Fruit fly (Drosophila melanogaster) ovary, adult (tissue): ENCODE measurements around the gene CG31954.

Source experiments
- CG17801 ChIP-seq: fragments of 200-800 bp; optimal IDR thresholded peaks from 2 replicates; lab custom pipeline; 2019; ENCODE audit warnings: missing biosample characterization, mild to moderate bottlenecking, missing genetic modification characterization, moderate library complexity; ENCODE audit not compliant: partially characterized antibody

The CG31954 gene

dm6 chr2L:3538564-3539411 is 28.9 kb upstream of the CG31954 start, which contains the start of gene drm:
Gene drm (plus strand): TSS chr2L:3539247.
- no peak for TF ChIP-seq CG17801

- TF ChIP-seq CG17801 = no peak
These were observed 24.4 kb upstream of the CG31954 start for dm6 chr2L:3534227-3534842.

- TF ChIP-seq CG17801 = no peak
These were observed 23.1 kb upstream of the CG31954 start for dm6 chr2L:3532973-3533525.

dm6 chr2L:3530186-3530832 is 20.4 kb upstream of the CG31954 start, which contains the start of the genes Spindly and IFT57:
Gene Spindly (minus strand): TSS chr2L:3530317.
Gene IFT57 (plus strand): TSS chr2L:3530789.
- no peak for TF ChIP-seq CG17801

- TF ChIP-seq CG17801 = no peak
These were observed 14.9 kb upstream of the CG31954 start, which contains the start of gene CG8852 for dm6 chr2L:3524729-3525181. Gene CG8852 (plus strand): TSS chr2L:3525131.

- no peak for TF ChIP-seq CG17801
These were observed 14.1 kb upstream of the CG31954 start, which contains the start of gene Sr-CIV for dm6 chr2L:3523956-3524355. Gene Sr-CIV (minus strand): TSS chr2L:3524056.

- no peak for TF ChIP-seq CG17801
These were observed 9.6 kb upstream of the CG31954 start, which contains the start of the genes CG3213 and CG8851 for dm6 chr2L:3519551-3519950. Gene CG3213 (minus strand): TSS chr2L:3519651. Gene CG8851 (plus strand): TSS chr2L:3519677.

dm6 chr2L:3514569-3515191 is 4.8 kb upstream of the CG31954 start, which contains the start of the genes LeuRS and CG17593:
Gene LeuRS (minus strand): TSS chr2L:3514656.
Gene CG17593 (plus strand): TSS chr2L:3514872.
- TF ChIP-seq CG17801 = no peak

- TF ChIP-seq CG17801 = peak; percentile 74
These were observed 2.4 kb downstream of the CG31954 start, which contains the start of gene tim for dm6 chr2L:3507209-3508164. Gene tim (minus strand): TSS chr2L:3508119.

- TF ChIP-seq CG17801 = no peak
These were observed 3.1 kb downstream of the CG31954 start for dm6 chr2L:3506806-3507205.

dm6 chr2L:3506322-3506721 is 3.6 kb downstream of the CG31954 start:
- no peak for TF ChIP-seq CG17801

dm6 chr2L:3504851-3505250 is 5.1 kb downstream of the CG31954 start:
- no peak for TF ChIP-seq CG17801

dm6 chr2L:3495465-3495864 is 14.4 kb downstream of the CG31954 start:
- TF ChIP-seq CG17801 = no peak

- TF ChIP-seq CG17801 = no peak
These were observed 16.4 kb downstream of the CG31954 start for dm6 chr2L:3493475-3493874.

dm6 chr2L:3490971-3491370 is 18.9 kb downstream of the CG31954 start, which contains the start of gene CG15414:
Gene CG15414 (minus strand): TSS chr2L:3491071.
- no peak for TF ChIP-seq CG17801
